Fruit fly (Drosophila melanogaster): ENCODE measurements around the gene mthl9.

DNA sequence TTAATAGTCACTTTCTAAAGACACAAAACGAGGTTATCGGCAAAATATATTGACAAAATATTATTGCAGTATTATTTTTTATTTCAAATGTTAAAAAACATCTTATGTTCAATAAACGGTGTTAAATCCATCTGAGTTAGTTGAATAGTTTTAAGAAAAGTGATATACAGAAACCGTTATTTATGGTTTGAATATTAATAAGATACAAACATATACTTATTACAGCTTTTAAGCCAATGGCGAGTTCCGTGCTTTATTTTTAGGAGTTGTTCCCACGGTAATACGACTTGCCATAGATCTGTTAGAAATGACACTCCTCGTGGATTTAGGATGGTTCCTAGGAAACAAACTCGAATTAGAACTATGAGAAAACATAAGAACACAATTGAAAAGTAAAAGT lies 11.2 kb upstream of the mthl9 start:
- TF ChIP-seq CG8478 (optimal IDR thresholded peaks at IDR 0.05) (no peak), CTCF (optimal IDR thresholded peaks at IDR 0.05) (no peak)
